Fruit fly (Drosophila melanogaster) whole organism, embryonic: ENCODE measurements around the gene dysf.
A peak's percentile ranks its signal among the peaks of the same experiment; 100 is the strongest.

ENCODE experiments used
- B-H1 ChIP-seq: fragments of 200-800 bp; sonication (Bioruptor generic); IDR thresholded peaks from 3 replicates; pipeline ENCODE4 v1.3.6; 2022; ENCODE audit warnings: missing biosample characterization, missing genetic modification characterization
- CG10431 ChIP-seq: fragments of 200-800 bp; sonication (Bioruptor generic); optimal IDR thresholded peaks from 3 replicates; lab custom pipeline; 2018; ENCODE audit warnings: missing biosample characterization, mild to moderate bottlenecking, missing genetic modification characterization
- CG10462 ChIP-seq: fragments of 200-800 bp; sonication (Bioruptor generic); optimal IDR thresholded peaks from 2 replicates; lab custom pipeline; 2016; ENCODE audit warnings: missing biosample characterization, missing genetic modification characterization
- CG10654 ChIP-seq: fragments of 200-800 bp; sonication (Bioruptor generic); optimal IDR thresholded peaks from 2 replicates; lab custom pipeline; 2016; ENCODE audit warnings: missing biosample characterization, missing genetic modification characterization
- CG11696 ChIP-seq: fragments of 200-800 bp; sonication (Bioruptor generic); IDR thresholded peaks from 2 replicates; pipeline ENCODE4 v1.3.6; 2022; ENCODE audit warnings: missing biosample characterization, missing genetic modification characterization
- CG12071 ChIP-seq: fragments of 200-800 bp; sonication (Bioruptor generic); optimal IDR thresholded peaks from 3 replicates; lab custom pipeline; 2018; ENCODE audit warnings: missing biosample characterization, mild to moderate bottlenecking, missing genetic modification characterization
- CG12391 ChIP-seq: fragments of 200-800 bp; sonication (Bioruptor generic); optimal IDR thresholded peaks from 3 replicates; lab custom pipeline; 2018; ENCODE audit warnings: missing biosample characterization, mild to moderate bottlenecking, missing genetic modification characterization, moderate library complexity
- CG13123 ChIP-seq: fragments of 200-800 bp; sonication (Bioruptor generic); optimal IDR thresholded peaks from 2 replicates; lab custom pipeline; 2016; ENCODE audit warnings: missing biosample characterization, missing genetic modification characterization
- CG13624 ChIP-seq: fragments of 200-800 bp; sonication (Bioruptor generic); optimal IDR thresholded peaks from 2 replicates; lab custom pipeline; 2016; ENCODE audit warnings: missing biosample characterization, missing genetic modification characterization
- CG17186 ChIP-seq: fragments of 200-800 bp; sonication (Bioruptor generic); optimal IDR thresholded peaks from 3 replicates; lab custom pipeline; 2017; ENCODE audit warnings: missing biosample characterization, missing genetic modification reagents, missing genetic modification characterization
- CG2199 ChIP-seq: fragments of 200-800 bp; sonication (Bioruptor generic); IDR thresholded peaks from 3 replicates; pipeline ENCODE4 v1.3.6; 2022; ENCODE audit warnings: missing biosample characterization, missing genetic modification characterization
- CG3163 ChIP-seq: fragments of 200-800 bp; sonication (Bioruptor generic); optimal IDR thresholded peaks from 3 replicates; lab custom pipeline; 2016; ENCODE audit warnings: missing biosample characterization, missing genetic modification characterization
- CG4707 ChIP-seq: fragments of 200-800 bp; sonication (Bioruptor generic); optimal IDR thresholded peaks from 2 replicates; lab custom pipeline; 2018; ENCODE audit warnings: missing biosample characterization, mild to moderate bottlenecking, missing genetic modification characterization, moderate library complexity
- CG4730 ChIP-seq: fragments of 200-800 bp; sonication (Bioruptor generic); IDR thresholded peaks from 2 replicates; pipeline ENCODE4 v1.3.6; 2022; ENCODE audit warnings: missing biosample characterization, missing genetic modification characterization
- CG4820 ChIP-seq: fragments of 200-800 bp; sonication (Bioruptor generic); optimal IDR thresholded peaks from 3 replicates; lab custom pipeline; 2016; ENCODE audit warnings: missing biosample characterization, missing genetic modification characterization
- CG7928 ChIP-seq: fragments of 200-800 bp; sonication (Bioruptor generic); optimal IDR thresholded peaks from 2 replicates; lab custom pipeline; 2017; ENCODE audit warnings: missing biosample characterization, mild to moderate bottlenecking, missing genetic modification characterization
- CG8765 ChIP-seq: fragments of 200-800 bp; sonication (Bioruptor generic); IDR thresholded peaks from 2 replicates; pipeline ENCODE4 v1.3.6; 2022; ENCODE audit warnings: missing biosample characterization, missing genetic modification characterization
- E2f1 ChIP-seq: fragments of 200-800 bp; sonication (Bioruptor generic); IDR thresholded peaks from 2 replicates; pipeline ENCODE4 v1.3.6; 2022; ENCODE audit warnings: missing biosample characterization, missing genetic modification characterization
- Lim3 ChIP-seq: fragments of 200-800 bp; sonication (Bioruptor generic); IDR thresholded peaks from 2 replicates; pipeline ENCODE4 v1.3.6; 2022; ENCODE audit warnings: missing biosample characterization, missing genetic modification characterization
- MESR4 ChIP-seq: fragments of 200-800 bp; sonication (Bioruptor generic); optimal IDR thresholded peaks from 2 replicates; lab custom pipeline; 2018; ENCODE audit warnings: missing biosample characterization, mild to moderate bottlenecking, missing genetic modification characterization, moderate library complexity
- Nf-YB ChIP-seq: fragments of 200-800 bp; sonication (Bioruptor generic); optimal IDR thresholded peaks from 3 replicates; lab custom pipeline; 2019; ENCODE audit warnings: missing biosample characterization, mild to moderate bottlenecking, missing genetic modification characterization, moderate library complexity
- PHDP ChIP-seq: fragments of 200-800 bp; sonication (Bioruptor generic); optimal IDR thresholded peaks from 3 replicates; lab custom pipeline; 2018; ENCODE audit warnings: missing biosample characterization, mild to moderate bottlenecking, missing genetic modification characterization, moderate library complexity
- Pdp1 ChIP-seq, 2 experiments: fragments of 200-800 bp; sonication (Bioruptor generic); optimal IDR thresholded peaks; 3 replicates each; lab custom pipeline; 2016; ENCODE audit warnings: missing biosample characterization in 2 of 2, missing genetic modification characterization in 2 of 2, mild to moderate bottlenecking in 1 of 2, moderate library complexity in 1 of 2
- Rfx ChIP-seq: fragments of 200-800 bp; sonication (Bioruptor generic); IDR thresholded peaks from 2 replicates; pipeline ENCODE4 v1.3.6; 2022; ENCODE audit warnings: missing biosample characterization, missing genetic modification characterization
- Rx ChIP-seq: fragments of 200-800 bp; sonication (Bioruptor generic); IDR thresholded peaks from 2 replicates; pipeline ENCODE4 v1.3.6; 2022; ENCODE audit warnings: missing biosample characterization, missing genetic modification characterization
- TFAM ChIP-seq: fragments of 200-800 bp; sonication (Bioruptor generic); optimal IDR thresholded peaks from 2 replicates; lab custom pipeline; 2017; ENCODE audit warnings: missing biosample characterization, missing genetic modification characterization, inconsistent platforms
- Trl ChIP-seq, 3 experiments: fragments of >200 bp in 2 of 3; fragments of 200-800 bp in 1 of 3; sonication (Bioruptor generic) in 1 of 3; optimal IDR thresholded peaks; 2 replicates in 1 of 3; 3 replicates in 2 of 3; lab custom pipeline; 2016 to 2017; ENCODE audit warnings: missing biosample characterization in 1 of 3, missing genetic modification characterization in 1 of 3
- ac ChIP-seq: fragments of 200-800 bp; sonication (Bioruptor generic); optimal IDR thresholded peaks from 3 replicates; lab custom pipeline; 2017; ENCODE audit warnings: missing biosample characterization, mild to moderate bottlenecking, missing genetic modification characterization
- ato ChIP-seq: fragments of 200-800 bp; sonication (Bioruptor generic); IDR thresholded peaks from 2 replicates; pipeline ENCODE4 v1.3.6; 2022; ENCODE audit warnings: missing biosample characterization, missing genetic modification characterization; ENCODE audit not compliant: partially characterized antibody
- cad ChIP-seq: fragments of >200 bp; optimal IDR thresholded peaks from 2 replicates; lab custom pipeline; 2017; ENCODE audit warnings: missing biosample characterization, missing genetic modification characterization
- corto ChIP-seq: fragments of 200-800 bp; sonication (Bioruptor generic); optimal IDR thresholded peaks from 2 replicates; lab custom pipeline; 2016; ENCODE audit warnings: missing biosample characterization, mild to moderate bottlenecking, missing genetic modification characterization, moderate library complexity
- crc ChIP-seq: fragments of 200-800 bp; sonication (Bioruptor generic); optimal IDR thresholded peaks from 2 replicates; lab custom pipeline; 2016; ENCODE audit warnings: missing biosample characterization, missing genetic modification characterization
- croc ChIP-seq: fragments of 200-800 bp; sonication (Bioruptor generic); conservative IDR thresholded peaks from 3 replicates; pipeline ENCODE4 v1.3.6; 2022; ENCODE audit warnings: missing biosample characterization, missing genetic modification characterization
- dpn ChIP-seq, 2 experiments: fragments of 200-800 bp; sonication (Bioruptor generic); optimal IDR thresholded peaks; 3 replicates each; lab custom pipeline; 2016; ENCODE audit warnings: missing biosample characterization in 2 of 2, missing genetic modification characterization in 2 of 2
- fd96Cb ChIP-seq: fragments of 200-800 bp; sonication (Bioruptor generic); optimal IDR thresholded peaks from 2 replicates; lab custom pipeline; 2018; ENCODE audit warnings: missing biosample characterization, mild to moderate bottlenecking, missing genetic modification characterization, moderate library complexity
- gem ChIP-seq: fragments of 200-800 bp; sonication (Bioruptor generic); optimal IDR thresholded peaks from 2 replicates; lab custom pipeline; 2019; ENCODE audit warnings: missing biosample characterization, mild to moderate bottlenecking, missing genetic modification characterization, moderate library complexity
- hth ChIP-seq: fragments of >200 bp; optimal IDR thresholded peaks from 2 replicates; lab custom pipeline; 2017; ENCODE audit warnings: inconsistent platforms
- jumu ChIP-seq: fragments of 200-800 bp; sonication (Bioruptor generic); optimal IDR thresholded peaks from 3 replicates; lab custom pipeline; 2016; ENCODE audit warnings: missing biosample characterization, missing genetic modification characterization
- lov ChIP-seq, 2 experiments: fragments of 200-800 bp in 1 of 2; fragments of >200 bp in 1 of 2; sonication (Bioruptor generic) in 1 of 2; IDR thresholded peaks in 1 of 2; optimal IDR thresholded peaks in 1 of 2; 2 replicates in 1 of 2; 3 replicates in 1 of 2; pipeline versions ENCODE4 v1.3.6 to Lab custom; 2017 to 2022; ENCODE audit warnings: missing biosample characterization in 1 of 2, missing genetic modification characterization in 1 of 2
- pb ChIP-seq: fragments of 200-800 bp; sonication (Bioruptor generic); optimal IDR thresholded peaks from 3 replicates; lab custom pipeline; 2016; ENCODE audit warnings: missing biosample characterization, missing genetic modification characterization
- pzg ChIP-seq: fragments of 200-800 bp; sonication (Bioruptor generic); optimal IDR thresholded peaks from 3 replicates; lab custom pipeline; 2018; ENCODE audit warnings: missing biosample characterization, mild to moderate bottlenecking, missing genetic modification characterization, moderate library complexity
- scrt ChIP-seq: fragments of 200-800 bp; sonication (Bioruptor generic); optimal IDR thresholded peaks from 2 replicates; lab custom pipeline; 2018; ENCODE audit warnings: missing biosample characterization, mild to moderate bottlenecking, missing genetic modification characterization, moderate library complexity
- so ChIP-seq: fragments of 200-800 bp; sonication (Bioruptor generic); IDR thresholded peaks from 3 replicates; pipeline ENCODE4 v1.3.6; 2022; ENCODE audit warnings: missing biosample characterization, missing genetic modification characterization
- sug ChIP-seq: fragments of 200-800 bp; optimal IDR thresholded peaks from 2 replicates; lab custom pipeline; 2019; ENCODE audit warnings: missing biosample characterization, mild to moderate bottlenecking, missing genetic modification characterization, moderate library complexity
- toy ChIP-seq: fragments of 200-800 bp; sonication (Bioruptor generic); IDR thresholded peaks from 2 replicates; pipeline ENCODE4 v1.3.6; 2022; ENCODE audit warnings: missing biosample characterization, missing genetic modification characterization
- trh ChIP-seq: fragments of 200-800 bp; sonication (Bioruptor generic); optimal IDR thresholded peaks from 2 replicates; lab custom pipeline; 2016; ENCODE audit warnings: missing biosample characterization, missing genetic modification characterization
- unc-4 ChIP-seq: fragments of 200-800 bp; sonication (Bioruptor generic); IDR thresholded peaks from 2 replicates; pipeline ENCODE4 v1.3.6; 2022; ENCODE audit warnings: missing biosample characterization, missing genetic modification characterization; ENCODE audit not compliant: partially characterized antibody
- yki ChIP-seq: fragments of >200 bp; optimal IDR thresholded peaks from 3 replicates; lab custom pipeline; 2018
- zfh2 ChIP-seq: fragments of 200-800 bp; sonication (Bioruptor generic); optimal IDR thresholded peaks from 2 replicates; lab custom pipeline; 2016; ENCODE audit warnings: missing biosample characterization, missing genetic modification characterization

Gene dysf

dm6 chr3R:26042131-26042885 is 56.2 kb downstream of the dysf start (continued):
- TF ChIP-seq CG10654 (GFP tag; lab: Kevin White, UChicago) = peak; percentile 97
- TF ChIP-seq B-H1 = peak; percentile 96
- peak; percentile 85 for TF ChIP-seq sug
- TF ChIP-seq cad (GFP tag; lab: Kevin White, UChicago) = peak; percentile 40
- peak; percentile 96 for TF ChIP-seq CG13624 (GFP tag; lab: Kevin White, UChicago)
- TF ChIP-seq ac (GFP tag; lab: Kevin White, UChicago) = peak; percentile 86
- TF ChIP-seq CG7928 (GFP tag; lab: Kevin White, UChicago) = peak; percentile 79
- peak; percentile 90 for TF ChIP-seq CG11696 (GFP tag; lab: Robert Waterston, UW)
- TF ChIP-seq CG13123 = peak; percentile 95
- TF ChIP-seq E2f1 = peak; percentile 96
- TF ChIP-seq CG10462 (GFP tag; lab: Kevin White, UChicago) = peak; percentile 94
- peak; percentile 94 for TF ChIP-seq CG2199 (GFP tag; lab: Robert Waterston, UW)
- peak; percentile 95 for TF ChIP-seq CG12071
- peak; percentile 88 for TF ChIP-seq CG3163 (GFP tag; lab: Kevin White, UChicago)
- peak; percentile 96 to 97 for TF ChIP-seq Pdp1 (GFP tag; optimal IDR thresholded peaks at IDR 0.05; lab: Kevin White, UChicago)
- peak; percentile 96 for TF ChIP-seq CG12391
- TF ChIP-seq Nf-YB (GFP tag; lab: Kevin White, UChicago) = peak; percentile 81
- TF ChIP-seq scrt = peak; percentile 91
- TF ChIP-seq toy (GFP tag; lab: Robert Waterston, UW) = peak; percentile 87
- TF ChIP-seq CG17186 (GFP tag; lab: Kevin White, UChicago) = peak; percentile 90
- peak in 1 of 2 experiments; percentile 76 for TF ChIP-seq Trl (optimal IDR thresholded peaks at IDR 0.05; lab: Kevin White, UChicago)
- peak; percentile 98 for TF ChIP-seq Trl (GFP tag; optimal IDR thresholded peaks at IDR 0.05; lab: Kevin White, UChicago)
- TF ChIP-seq fd96Cb (tag; lab: Kevin White, UChicago) = peak; percentile 96
- no peak for TF ChIP-seq ato (GFP tag; lab: Robert Waterston, UW)
- TF ChIP-seq CG4730 = peak; percentile 96
- TF ChIP-seq hth = no peak
- peak; percentile 96 for TF ChIP-seq pb
- peak; percentile 96 for TF ChIP-seq PHDP (tag; lab: Kevin White, UChicago)
- peak; percentile 95 for TF ChIP-seq so (GFP tag; lab: Robert Waterston, UW)
- peak; percentile 89 for TF ChIP-seq corto (GFP tag; lab: Kevin White, UChicago)
- no peak for TF ChIP-seq yki (lab: Kevin White, UChicago)
- peak; percentile 67 for TF ChIP-seq MESR4 (GFP tag; lab: Kevin White, UChicago)
- TF ChIP-seq dpn (GFP tag; optimal IDR thresholded peaks at IDR 0.05; lab: Kevin White, UChicago) = peak; percentile 98
- TF ChIP-seq CG8765 (GFP tag; lab: Robert Waterston, UW) = peak; percentile 94
- peak; percentile 91 for TF ChIP-seq trh (GFP tag; lab: Kevin White, UChicago)
- TF ChIP-seq Lim3 (GFP tag; lab: Robert Waterston, UW) = peak; percentile 87
- TF ChIP-seq Rfx (GFP tag; lab: Robert Waterston, UW) = peak; percentile 98
- TF ChIP-seq CG4707 (GFP tag; lab: Kevin White, UChicago) = peak; percentile 76
- peak; percentile 87 for TF ChIP-seq croc (GFP tag; lab: Robert Waterston, UW)
- TF ChIP-seq zfh2 (GFP tag; lab: Kevin White, UChicago) = peak; percentile 96
- TF ChIP-seq crc (GFP tag; lab: Kevin White, UChicago) = peak; percentile 96
- peak; percentile 97 for TF ChIP-seq Rx (GFP tag; lab: Robert Waterston, UW)
- peak; percentile 77 for TF ChIP-seq CG10431 (GFP tag; lab: Kevin White, UChicago)
- no peak for TF ChIP-seq lov (optimal IDR thresholded peaks at IDR 0.05; lab: Kevin White, UChicago)
- TF ChIP-seq lov (GFP tag; IDR thresholded peaks at IDR 0.05; lab: Robert Waterston, UW) = peak; percentile 91
- TF ChIP-seq unc-4 (GFP tag; lab: Robert Waterston, UW) = no peak
- peak; percentile 97 for TF ChIP-seq gem (tag; lab: Kevin White, UChicago)
- peak; percentile 33 for TF ChIP-seq pzg
- peak; percentile 81 for TF ChIP-seq TFAM (GFP tag; lab: Kevin White, UChicago)
- TF ChIP-seq CG4820 (GFP tag; lab: Kevin White, UChicago) = peak; percentile 95
- peak; percentile 97 for TF ChIP-seq jumu (GFP tag; lab: Kevin White, UChicago)
